Fruit fly (Drosophila melanogaster) whole organism, wandering third instar larva: ENCODE results near the gene CG34435.

Experiments
- Abd-B ChIP-seq: fragments of >200 bp; optimal IDR thresholded peaks from 2 replicates; lab custom pipeline; 2017; ENCODE audit warnings: missing biosample characterization, missing genetic modification characterization
- CG32264 ChIP-seq: fragments of 200-800 bp; sonication (Bioruptor generic); optimal IDR thresholded peaks from 2 replicates; lab custom pipeline; 2016; ENCODE audit warnings: missing biosample characterization, missing genetic modification characterization
- CrebA ChIP-seq: fragments of 200-800 bp; sonication (Bioruptor generic); optimal IDR thresholded peaks from 2 replicates; lab custom pipeline; 2016; ENCODE audit warnings: missing biosample characterization, mild to moderate bottlenecking, missing genetic modification characterization, borderline replicate concordance
- Dfd ChIP-seq: fragments of >200 bp; optimal IDR thresholded peaks from 2 replicates; lab custom pipeline; 2017; ENCODE audit warnings: missing biosample characterization, missing genetic modification characterization
- Dif ChIP-seq: fragments of 200-275, 200-300 bp; sonication (Bioruptor generic); optimal IDR thresholded peaks from 2 replicates; lab custom pipeline; 2018; ENCODE audit warnings: missing biosample characterization, missing genetic modification characterization; ENCODE audit not compliant: partially characterized antibody
- GATAd ChIP-seq: sonication (Bioruptor generic); optimal IDR thresholded peaks from 2 replicates; lab custom pipeline; 2016; ENCODE audit warnings: missing biosample characterization, missing genetic modification characterization
- HLH106 ChIP-seq: fragments of 200-800 bp; optimal IDR thresholded peaks from 3 replicates; lab custom pipeline; 2019; ENCODE audit warnings: missing biosample characterization, mild to moderate bottlenecking, missing genetic modification characterization, moderate library complexity
- Hnf4 ChIP-seq: fragments of 200-800 bp; sonication (Bioruptor generic); optimal IDR thresholded peaks from 2 replicates; lab custom pipeline; 2016; ENCODE audit warnings: missing biosample characterization, mild to moderate bottlenecking, missing genetic modification characterization
- Hr78 ChIP-seq: fragments of >200 bp; optimal IDR thresholded peaks from 2 replicates; lab custom pipeline; 2017; ENCODE audit warnings: missing biosample characterization, missing genetic modification characterization
- Hr83 ChIP-seq: fragments of 200-300 bp; sonication (Bioruptor generic); optimal IDR thresholded peaks from 2 replicates; lab custom pipeline; 2016; ENCODE audit warnings: missing biosample characterization, mild to moderate bottlenecking, missing genetic modification characterization, moderate library complexity; ENCODE audit not compliant: poor library complexity, severe bottlenecking
- Jra ChIP-seq: sonication (Bioruptor generic); optimal IDR thresholded peaks from 2 replicates; lab custom pipeline; 2016; ENCODE audit warnings: missing biosample characterization, missing genetic modification characterization
- Mio ChIP-seq: sonication (Bioruptor generic); optimal IDR thresholded peaks from 2 replicates; lab custom pipeline; 2016; ENCODE audit warnings: missing biosample characterization, missing genetic modification characterization
- Myc ChIP-seq: fragments of >200 bp; optimal IDR thresholded peaks from 2 replicates; lab custom pipeline; 2017
- N ChIP-seq: fragments of >200 bp; optimal IDR thresholded peaks from 2 replicates; lab custom pipeline; 2018; ENCODE audit warnings: missing biosample characterization, missing external identifiers, missing genetic modification characterization
- OdsH ChIP-seq: fragments of 200-800 bp; sonication (Bioruptor generic); optimal IDR thresholded peaks from 2 replicates; lab custom pipeline; 2016; ENCODE audit warnings: missing biosample characterization, mild to moderate bottlenecking, missing genetic modification characterization
- Rel ChIP-seq, 2 experiments: fragments of 200-800 bp; sonication (Bioruptor generic) in 1 of 2; optimal IDR thresholded peaks; 2 replicates in 1 of 2; 3 replicates in 1 of 2; lab custom pipeline; 2016 to 2019; ENCODE audit warnings: mild to moderate bottlenecking in 2 of 2, missing biosample characterization in 2 of 2, missing genetic modification characterization in 2 of 2, moderate library complexity in 1 of 2
- Sp1 ChIP-seq: fragments of 200-800 bp; sonication (Bioruptor generic); optimal IDR thresholded peaks from 3 replicates; lab custom pipeline; 2019; ENCODE audit warnings: missing biosample characterization, mild to moderate bottlenecking, missing genetic modification characterization, moderate library complexity
- Vsx2 ChIP-seq: fragments of 200-300, 225-300 bp; sonication (Bioruptor generic); optimal IDR thresholded peaks from 2 replicates; lab custom pipeline; 2018; ENCODE audit warnings: missing biosample characterization, missing genetic modification characterization; ENCODE audit not compliant: partially characterized antibody
- br ChIP-seq: fragments of 200-800 bp; sonication (Bioruptor generic); optimal IDR thresholded peaks from 2 replicates; lab custom pipeline; 2016; ENCODE audit warnings: missing biosample characterization, missing genetic modification characterization
- brk ChIP-seq: fragments of 200-800 bp; sonication (Bioruptor generic); optimal IDR thresholded peaks from 2 replicates; lab custom pipeline; 2016; ENCODE audit warnings: missing biosample characterization, mild to moderate bottlenecking, missing genetic modification characterization
- dl ChIP-seq, 2 experiments: fragments of 175-275, 200-275 bp in 1 of 2; fragments of 200-275 bp in 1 of 2; sonication (Bioruptor generic); optimal IDR thresholded peaks; lab custom pipeline; 2018; ENCODE audit warnings: mild to moderate bottlenecking in 2 of 2, missing biosample characterization in 2 of 2, missing genetic modification characterization in 2 of 2, moderate library complexity in 2 of 2; ENCODE audit not compliant: partially characterized antibody in 2 of 2, insufficient read depth in 1 of 2
- dmrt93B ChIP-seq: fragments of 200-800 bp; sonication (Bioruptor generic); optimal IDR thresholded peaks from 2 replicates; lab custom pipeline; 2018; ENCODE audit warnings: missing biosample characterization, mild to moderate bottlenecking, missing genetic modification characterization
- dsf ChIP-seq: sonication (Bioruptor generic); optimal IDR thresholded peaks from 2 replicates; lab custom pipeline; 2016; ENCODE audit warnings: missing biosample characterization, missing genetic modification characterization, borderline replicate concordance
- ey ChIP-seq: fragments of 200-800 bp; sonication (Bioruptor generic); optimal IDR thresholded peaks from 2 replicates; lab custom pipeline; 2016; ENCODE audit warnings: missing biosample characterization, missing genetic modification characterization
- foxo ChIP-seq, 2 experiments: fragments of 200-800 bp; sonication (Bioruptor generic); optimal IDR thresholded peaks; 2 replicates in 1 of 2; 3 replicates in 1 of 2; lab custom pipeline; 2016 to 2017; ENCODE audit warnings: missing biosample characterization in 2 of 2, missing genetic modification characterization in 2 of 2
- fru ChIP-seq: fragments of 200-800 bp; sonication (Bioruptor generic); optimal IDR thresholded peaks from 3 replicates; lab custom pipeline; 2016; ENCODE audit warnings: missing biosample characterization, mild to moderate bottlenecking, missing genetic modification characterization
- h ChIP-seq: fragments of 200-800 bp; sonication (Bioruptor generic); optimal IDR thresholded peaks from 3 replicates; lab custom pipeline; 2016; ENCODE audit warnings: missing biosample characterization, mild to moderate bottlenecking, missing genetic modification characterization
- jim ChIP-seq: fragments of 175-275, 200-325 bp; sonication (Bioruptor generic); optimal IDR thresholded peaks from 2 replicates; lab custom pipeline; 2016; ENCODE audit warnings: missing biosample characterization, mild to moderate bottlenecking, missing genetic modification characterization
- lola ChIP-seq: fragments of >200 bp; optimal IDR thresholded peaks from 2 replicates; lab custom pipeline; 2017; ENCODE audit warnings: missing biosample characterization, missing genetic modification characterization
- pan ChIP-seq: fragments of >200 bp; optimal IDR thresholded peaks from 2 replicates; lab custom pipeline; 2017
- psq ChIP-seq: fragments of 200-800 bp; sonication (Bioruptor generic); optimal IDR thresholded peaks from 3 replicates; lab custom pipeline; 2017; ENCODE audit warnings: missing biosample characterization, mild to moderate bottlenecking, missing genetic modification characterization, moderate library complexity
- rgr ChIP-seq: fragments of 200-800 bp; sonication (Bioruptor generic); optimal IDR thresholded peaks from 3 replicates; lab custom pipeline; 2016; ENCODE audit warnings: missing biosample characterization, mild to moderate bottlenecking, missing genetic modification characterization
- sage ChIP-seq: fragments of 200-800 bp; sonication (Bioruptor generic); optimal IDR thresholded peaks from 2 replicates; lab custom pipeline; 2016; ENCODE audit warnings: missing biosample characterization, mild to moderate bottlenecking, missing genetic modification characterization
- sv ChIP-seq: fragments of 200-800 bp; sonication (Bioruptor generic); optimal IDR thresholded peaks from 3 replicates; lab custom pipeline; 2016; ENCODE audit warnings: missing biosample characterization, missing genetic modification characterization
- tai ChIP-seq: sonication (Bioruptor generic); optimal IDR thresholded peaks from 2 replicates; lab custom pipeline; 2016; ENCODE audit warnings: missing biosample characterization, missing genetic modification characterization
- usp ChIP-seq: fragments of >200 bp; optimal IDR thresholded peaks from 2 replicates; lab custom pipeline; 2017; ENCODE audit warnings: missing biosample characterization, missing genetic modification characterization
- woc ChIP-seq: sonication (Bioruptor generic); optimal IDR thresholded peaks from 2 replicates; lab custom pipeline; 2016; ENCODE audit warnings: missing biosample characterization, mild to moderate bottlenecking, missing genetic modification characterization

The CG34435 gene

DNA sequence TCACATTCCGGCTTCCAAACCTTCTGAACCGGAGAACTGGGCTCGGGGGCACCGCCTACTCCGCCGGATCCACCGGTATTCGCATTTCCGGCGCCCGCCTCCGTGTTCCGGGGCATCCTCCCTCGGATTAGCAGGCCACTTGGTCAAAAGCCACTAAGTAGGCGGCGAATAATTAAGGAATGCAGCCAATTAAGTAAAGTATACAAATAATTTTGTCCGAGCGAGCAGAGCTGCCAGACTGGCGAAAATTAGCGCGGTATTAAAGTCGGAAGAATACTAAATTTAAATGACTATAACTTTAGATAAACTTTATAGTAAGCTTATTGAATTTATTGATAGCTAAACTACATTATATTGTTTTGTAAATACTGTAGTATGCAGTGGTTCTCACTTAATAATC lies 4.3 kb upstream of the CG34435 start, which contains the start of gene RhoGAP5A:
Gene RhoGAP5A, minus strand, starts transcription at position 245 of the 400 bp plus-strand sequence.
- TF ChIP-seq dmrt93B (GFP tag; lab: Kevin White, UChicago), result no peak
- no peak for TF ChIP-seq ey (GFP tag; lab: Kevin White, UChicago)
- TF ChIP-seq dsf (GFP tag; lab: Kevin White, UChicago), result no peak
- no peak for TF ChIP-seq fru (GFP tag; lab: Kevin White, UChicago)
- no peak for TF ChIP-seq Vsx2
- TF ChIP-seq Sp1, result no peak
- no peak for TF ChIP-seq rgr (GFP tag; lab: Kevin White, UChicago)
- no peak for TF ChIP-seq Hnf4 (GFP tag; lab: Kevin White, UChicago)
- TF ChIP-seq Dfd (GFP tag; lab: Kevin White, UChicago), result no peak
- TF ChIP-seq jim (GFP tag; lab: Kevin White, UChicago), result no peak
- no peak for TF ChIP-seq Dif (GFP tag; lab: Kevin White, UChicago)
- no peak for TF ChIP-seq sage
- no peak for TF ChIP-seq tai (GFP tag; lab: Kevin White, UChicago)

DNA sequence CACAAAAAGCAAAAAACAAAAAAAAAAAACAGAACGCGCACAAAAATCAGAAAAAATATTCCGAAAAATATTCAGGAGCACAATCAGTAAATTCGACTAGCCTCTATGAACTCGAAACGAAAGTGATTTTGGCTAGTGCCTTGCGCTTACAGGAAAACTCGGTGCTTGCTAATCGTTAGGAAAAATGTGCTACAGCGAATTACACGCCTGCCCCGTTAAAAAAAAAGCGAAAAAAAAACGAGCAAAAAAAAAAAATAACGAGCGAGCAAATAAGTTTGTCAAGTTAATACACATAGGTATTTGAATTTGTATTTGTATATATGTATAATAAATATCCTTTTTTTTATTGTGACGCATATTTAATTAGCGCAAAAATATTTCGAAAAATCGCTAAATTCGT lies 2.0 kb upstream of the CG34435 start, which contains the start of gene CG34434:
Gene CG34434, minus strand, starts transcription at position 101 of the 400 bp plus-strand sequence.
- no peak for TF ChIP-seq psq (GFP tag; lab: Kevin White, UChicago)
- TF ChIP-seq pan (lab: Kevin White, UChicago), result no peak
- no peak for TF ChIP-seq HLH106
- TF ChIP-seq CrebA, result no peak
- TF ChIP-seq Jra (GFP tag; lab: Kevin White, UChicago), result no peak
- TF ChIP-seq brk (GFP tag; lab: Kevin White, UChicago), result no peak
- no peak for TF ChIP-seq lola
- no peak for TF ChIP-seq rgr (GFP tag; lab: Kevin White, UChicago)
- no peak for TF ChIP-seq Vsx2
- no peak for TF ChIP-seq usp (GFP tag; lab: Kevin White, UChicago)
- TF ChIP-seq br (GFP tag; lab: Kevin White, UChicago), result no peak
- TF ChIP-seq Hnf4 (GFP tag; lab: Kevin White, UChicago), result no peak
- no peak for TF ChIP-seq Myc (lab: Kevin White, UChicago)
- no peak for TF ChIP-seq OdsH (GFP tag; lab: Kevin White, UChicago)
- no peak for TF ChIP-seq Dfd (GFP tag; lab: Kevin White, UChicago)
- TF ChIP-seq GATAd (GFP tag; lab: Kevin White, UChicago), result no peak
- TF ChIP-seq CG32264 (GFP tag; lab: Kevin White, UChicago), result no peak
- no peak for TF ChIP-seq dl (GFP tag; optimal IDR thresholded peaks at IDR 0.05; lab: Kevin White, UChicago; ENCODE audit: insufficient read depth in 1 of 2, partially characterized antibody in 2 of 2)

DNA sequence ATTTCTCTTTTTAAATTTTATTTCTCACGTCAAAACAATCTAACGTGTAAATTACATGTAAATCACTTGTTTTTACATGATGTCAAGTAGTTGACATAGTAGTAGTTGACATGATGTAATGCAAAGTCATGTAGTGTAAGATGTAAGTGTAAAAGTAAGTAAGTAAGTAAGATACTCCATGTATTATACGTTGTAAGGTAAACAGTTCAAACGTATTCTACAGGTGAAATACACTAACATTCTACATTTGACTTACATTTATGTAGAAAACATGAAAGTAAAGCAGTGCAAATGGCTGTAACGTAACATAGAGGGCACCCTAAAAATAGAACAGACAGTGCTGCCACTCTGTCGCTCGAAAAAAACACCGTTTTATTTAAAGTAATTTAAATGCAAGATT lies 1.3 kb downstream of the CG34435 start:
- TF ChIP-seq usp (GFP tag; lab: Kevin White, UChicago), result no peak
- no peak for TF ChIP-seq sage
- no peak for TF ChIP-seq dmrt93B (GFP tag; lab: Kevin White, UChicago)
- TF ChIP-seq brk (GFP tag; lab: Kevin White, UChicago), result no peak
- TF ChIP-seq OdsH (GFP tag; lab: Kevin White, UChicago), result no peak
- no peak for TF ChIP-seq dsf (GFP tag; lab: Kevin White, UChicago)
- TF ChIP-seq psq (GFP tag; lab: Kevin White, UChicago), result no peak
- TF ChIP-seq Myc (lab: Kevin White, UChicago), result no peak
- no peak for TF ChIP-seq br (GFP tag; lab: Kevin White, UChicago)
- no peak for TF ChIP-seq Hnf4 (GFP tag; lab: Kevin White, UChicago)
- no peak for TF ChIP-seq jim (GFP tag; lab: Kevin White, UChicago)
- TF ChIP-seq lola, result no peak
- no peak for TF ChIP-seq Mio (GFP tag; lab: Kevin White, UChicago)
- no peak for TF ChIP-seq Vsx2
- no peak for TF ChIP-seq pan (lab: Kevin White, UChicago)
- TF ChIP-seq N (GFP tag; lab: Kevin White, UChicago), result no peak
- TF ChIP-seq h (GFP tag; lab: Kevin White, UChicago), result no peak
- no peak for TF ChIP-seq rgr (GFP tag; lab: Kevin White, UChicago)

DNA sequence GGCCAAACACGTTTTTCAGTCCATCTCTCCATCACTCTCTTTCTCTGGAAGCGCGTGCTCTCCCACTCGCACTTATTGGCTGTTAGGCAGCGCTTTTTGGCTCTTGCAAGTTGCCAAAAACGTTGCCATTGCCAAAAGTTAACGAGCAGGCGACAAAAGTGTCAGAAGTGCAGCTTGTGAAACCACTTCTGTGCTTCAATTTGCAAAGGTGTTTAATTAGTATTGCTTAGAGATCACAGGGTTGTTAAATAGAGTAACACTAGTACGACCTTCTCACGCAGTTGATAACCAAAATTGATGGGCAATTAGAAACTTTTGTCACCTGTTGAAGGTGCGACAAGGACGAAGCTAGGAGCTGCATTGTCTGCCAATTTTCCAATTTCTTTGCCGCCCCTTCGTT lies 5.8 kb downstream of the CG34435 start:
- no peak for TF ChIP-seq Hnf4 (GFP tag; lab: Kevin White, UChicago)
- TF ChIP-seq Sp1, result no peak
- no peak for TF ChIP-seq tai (GFP tag; lab: Kevin White, UChicago)
- TF ChIP-seq h (GFP tag; lab: Kevin White, UChicago), result peak; percentile 22
- TF ChIP-seq HLH106, result peak; percentile 20
- no peak for TF ChIP-seq br (GFP tag; lab: Kevin White, UChicago)
- TF ChIP-seq fru (GFP tag; lab: Kevin White, UChicago), result peak; percentile 49
- no peak for TF ChIP-seq CG32264 (GFP tag; lab: Kevin White, UChicago)
- TF ChIP-seq lola, result no peak
- no peak for TF ChIP-seq sv
- peak in 1 of 2 experiments; percentile 67 for TF ChIP-seq foxo (GFP tag; optimal IDR thresholded peaks at IDR 0.05; lab: Kevin White, UChicago)
- no peak for TF ChIP-seq Dif (GFP tag; lab: Kevin White, UChicago)
- no peak for TF ChIP-seq pan (lab: Kevin White, UChicago)
- no peak for TF ChIP-seq dsf (GFP tag; lab: Kevin White, UChicago)
- peak; percentile 27 for TF ChIP-seq psq (GFP tag; lab: Kevin White, UChicago)
- TF ChIP-seq OdsH (GFP tag; lab: Kevin White, UChicago), result peak; percentile 51
- no peak for TF ChIP-seq Rel (GFP tag; optimal IDR thresholded peaks at IDR 0.05; lab: Kevin White, UChicago)
- TF ChIP-seq Rel (tag; optimal IDR thresholded peaks at IDR 0.05; lab: Kevin White, UChicago), result no peak
- TF ChIP-seq rgr (GFP tag; lab: Kevin White, UChicago), result peak; percentile 53
- no peak for TF ChIP-seq woc (GFP tag; lab: Kevin White, UChicago)
- TF ChIP-seq Hr78 (GFP tag; lab: Kevin White, UChicago), result no peak
- TF ChIP-seq GATAd (GFP tag; lab: Kevin White, UChicago), result no peak
- no peak for TF ChIP-seq sage
- no peak for TF ChIP-seq usp (GFP tag; lab: Kevin White, UChicago)
- no peak for TF ChIP-seq Abd-B (GFP tag; lab: Kevin White, UChicago)
- TF ChIP-seq dmrt93B (GFP tag; lab: Kevin White, UChicago), result peak; percentile 35
- no peak for TF ChIP-seq jim (GFP tag; lab: Kevin White, UChicago)
- TF ChIP-seq CrebA, result no peak
- no peak for TF ChIP-seq Hr83 (GFP tag; lab: Kevin White, UChicago)
